Fruit fly (Drosophila melanogaster) whole organism, wandering third instar larva: ENCODE measurements around the gene CG4073.

ENCODE experiments used
- Abd-B ChIP-seq: fragments of >200 bp; optimal IDR thresholded peaks from 2 replicates; lab custom pipeline; 2017; ENCODE audit warnings: missing biosample characterization, missing genetic modification characterization
- N ChIP-seq: fragments of >200 bp; optimal IDR thresholded peaks from 2 replicates; lab custom pipeline; 2018; ENCODE audit warnings: missing biosample characterization, missing external identifiers, missing genetic modification characterization
- pan ChIP-seq: fragments of >200 bp; optimal IDR thresholded peaks from 2 replicates; lab custom pipeline; 2017
- usp ChIP-seq: fragments of >200 bp; optimal IDR thresholded peaks from 2 replicates; lab custom pipeline; 2017; ENCODE audit warnings: missing biosample characterization, missing genetic modification characterization

DNA sequence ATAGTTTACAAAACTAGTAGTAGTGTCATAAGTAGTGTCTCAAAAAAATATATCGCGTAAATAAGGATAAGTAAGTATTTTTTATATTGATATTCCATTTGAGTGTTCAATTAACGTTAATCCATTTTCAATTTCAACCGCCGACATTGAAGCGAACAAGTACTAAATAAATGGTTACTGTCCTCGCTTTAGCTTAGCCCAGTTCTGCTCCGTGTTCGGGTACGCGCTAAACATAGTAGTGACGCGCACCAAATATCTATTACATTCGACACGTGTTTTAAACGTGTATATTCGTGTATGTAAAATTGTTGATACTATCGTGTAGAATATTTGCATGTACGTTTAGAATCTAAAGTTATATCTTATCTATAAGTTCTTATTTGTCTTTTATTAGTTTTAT is 39.5 kb upstream of the CG4073 start:
- TF ChIP-seq N (GFP tag; lab: Kevin White, UChicago) = no peak
- TF ChIP-seq Abd-B (GFP tag; lab: Kevin White, UChicago) = no peak
- TF ChIP-seq pan (lab: Kevin White, UChicago) = no peak
- no peak for TF ChIP-seq usp (GFP tag; lab: Kevin White, UChicago)
